Worm (Caenorhabditis elegans) whole organism, midembryonic: Measurements from ENCODE around the gene clec-56.

Experiments
- T22C8.4 ChIP-seq: fragments of 200-800 bp; sonication (Bioruptor generic); IDR thresholded peaks from 2 replicates; pipeline ENCODE4 v1.3.6; 2022; ENCODE audit warnings: missing genetic modification characterization, missing compliant biosample characterization
- cog-1 ChIP-seq: sonication (generic microtip); optimal IDR thresholded peaks from 2 replicates; lab custom pipeline; 2016; ENCODE audit warnings: missing genetic modification characterization, missing compliant biosample characterization
- flt-1 ChIP-seq: fragments of 200-800 bp; sonication (Bioruptor generic); IDR thresholded peaks from 2 replicates; pipeline ENCODE4 v1.3.6; 2022; ENCODE audit warnings: missing genetic modification characterization, missing compliant biosample characterization
- klf-2 ChIP-seq: fragments of 200-800 bp; sonication (Bioruptor generic); conservative IDR thresholded peaks from 2 replicates; pipeline ENCODE4 v1.3.6; 2022; ENCODE audit warnings: missing genetic modification reagents, missing genetic modification characterization, missing compliant biosample characterization
- med-1 ChIP-seq: sonication (generic microtip); optimal IDR thresholded peaks from 2 replicates; lab custom pipeline; 2017; ENCODE audit warnings: missing genetic modification characterization, mild to moderate bottlenecking, missing compliant biosample characterization, antibody characterized with exemption, missing genetic modification reagents; ENCODE audit not compliant: insufficient read depth
- ref-1 ChIP-seq: fragments of 200-800 bp; sonication (Bioruptor generic); conservative IDR thresholded peaks from 2 replicates; pipeline ENCODE4 v1.3.6; 2022; ENCODE audit warnings: missing genetic modification reagents, missing genetic modification characterization, missing compliant biosample characterization
- tab-1 ChIP-seq: fragments of 200-800 bp; sonication (Bioruptor generic); IDR thresholded peaks from 2 replicates; pipeline ENCODE4 v1.3.6; 2022; ENCODE audit warnings: missing genetic modification characterization, missing compliant biosample characterization
- ztf-23 ChIP-seq: fragments of 200-800 bp; sonication (Bioruptor generic); IDR thresholded peaks from 2 replicates; pipeline ENCODE4 v1.3.6; 2022; ENCODE audit warnings: missing genetic modification reagents, missing genetic modification characterization, missing compliant biosample characterization
- ztf-29 ChIP-seq: fragments of 200-800 bp; sonication (Bioruptor generic); IDR thresholded peaks from 2 replicates; pipeline ENCODE4 v1.3.6; 2022; ENCODE audit warnings: missing genetic modification reagents, missing genetic modification characterization, missing compliant biosample characterization

- TF ChIP-seq tab-1 (GFP tag; lab: Robert Waterston, UW) (no peak), med-1 (GFP tag; lab: Kevin White, UChicago) (no peak), klf-2 (GFP tag; lab: Robert Waterston, UW) (no peak), T22C8.4 (GFP tag; lab: Robert Waterston, UW) (no peak), ref-1 (GFP tag; lab: Robert Waterston, UW) (no peak), cog-1 (tag; lab: Kevin White, UChicago) (no peak), ztf-23 (no peak), flt-1 (no peak), ztf-29 (GFP tag; lab: Robert Waterston, UW) (no peak)
Measured at ce11 chrV:14427069-14427825, 47.0 kb upstream of the clec-56 start.
